Worm (Caenorhabditis elegans): Measurements from ENCODE around the gene snu-66.

ce11 chrV:7551821-7552220 lies 23.6 kb downstream of the snu-66 start, which contains the start of gene F19F10.3:
- TF ChIP-seq unc-39 (tag; optimal IDR thresholded peaks at IDR 0.05) = no peak
- no peak for TF ChIP-seq fos-1 (tag; optimal IDR thresholded peaks at IDR 0.05)
- no peak for TF ChIP-seq ama-1 (optimal IDR thresholded peaks at IDR 0.05)
- TF ChIP-seq nhr-237 (tag; optimal IDR thresholded peaks at IDR 0.05) = no peak
- no peak for TF ChIP-seq ztf-11 (tag; optimal IDR thresholded peaks at IDR 0.05)
- no peak for TF ChIP-seq egl-5 (tag; optimal IDR thresholded peaks at IDR 0.05)

Data from whole organism, L3 larva.